Fruit fly (Drosophila melanogaster): ENCODE results near the gene Alr.

Alr gene

dm6 chrX:19750626-19751149, 2.6 kb downstream of the Alr start, which contains the start of gene Abcd3 (continued):
- TF ChIP-seq nom (GFP tag; optimal IDR thresholded peaks at IDR 0.05), result peak; percentile 73
- TF ChIP-seq sqz (GFP tag; optimal IDR thresholded peaks at IDR 0.05), result no peak
- no peak; the same call in 1 of the 2 replicates for TF ChIP-seq HLH3B (GFP tag; IDR thresholded peaks at IDR 0.05)
- no peak for TF ChIP-seq E2f1 (GFP tag; IDR thresholded peaks at IDR 0.05)
- no peak for TF ChIP-seq en (GFP tag; optimal IDR thresholded peaks at IDR 0.05)
- TF ChIP-seq CG32767 (GFP tag; IDR thresholded peaks at IDR 0.05), result peak; percentile 38; the same call in 1 of the 2 replicates
- TF ChIP-seq slp2 (GFP tag; optimal IDR thresholded peaks at IDR 0.05), result no peak
- TF ChIP-seq scrt (GFP tag; optimal IDR thresholded peaks at IDR 0.05), result peak; percentile 66
- no peak for TF ChIP-seq CG16863 (GFP tag; optimal IDR thresholded peaks at IDR 0.05)
- TF ChIP-seq CG2712 (tag; optimal IDR thresholded peaks at IDR 0.05), result peak; percentile 19
- peak; percentile 27; the same call in 1 of the 2 replicates for TF ChIP-seq slbo (GFP tag; IDR thresholded peaks at IDR 0.05)
- peak; percentile 74; the same call in 2 of the 3 replicates for TF ChIP-seq so (GFP tag; IDR thresholded peaks at IDR 0.05)
- TF ChIP-seq Atf-2 (GFP tag; optimal IDR thresholded peaks at IDR 0.05), result no peak
- TF ChIP-seq CG31224 (GFP tag; IDR thresholded peaks at IDR 0.05), result 0 out of 2 replicates have a peak, but pooled peaks have one; percentile 10
- peak; percentile 70 for TF ChIP-seq Sry-δ (GFP tag; optimal IDR thresholded peaks at IDR 0.05)
- TF ChIP-seq tx (GFP tag; optimal IDR thresholded peaks at IDR 0.05), result no peak
- TF ChIP-seq Max (GFP tag; optimal IDR thresholded peaks at IDR 0.05), result no peak
- TF ChIP-seq org-1 (GFP tag; optimal IDR thresholded peaks at IDR 0.05), result no peak
- peak; percentile 46 for TF ChIP-seq trem (tag; optimal IDR thresholded peaks at IDR 0.05)
- peak; percentile 18 for TF ChIP-seq CG8359 (GFP tag; optimal IDR thresholded peaks at IDR 0.05; ENCODE audit: borderline replicate concordance)
- TF ChIP-seq ems (GFP tag; optimal IDR thresholded peaks at IDR 0.05), result peak; percentile 31
- TF ChIP-seq CG11695 (GFP tag; IDR thresholded peaks at IDR 0.05), result no peak
- TF ChIP-seq CG10654 (GFP tag; optimal IDR thresholded peaks at IDR 0.05), result peak; percentile 9
- TF ChIP-seq CG15601 (tag; optimal IDR thresholded peaks at IDR 0.05), result no peak
- peak; percentile 7 for TF ChIP-seq CG4707 (GFP tag; optimal IDR thresholded peaks at IDR 0.05)
- no peak for TF ChIP-seq CG5245 (GFP tag; optimal IDR thresholded peaks at IDR 0.05)
- no peak for TF ChIP-seq CG30431 (GFP tag; optimal IDR thresholded peaks at IDR 0.05)
- TF ChIP-seq Meics (GFP tag; optimal IDR thresholded peaks at IDR 0.05), result peak; percentile 29
- peak; percentile 41; the same call in 2 of the 3 replicates for TF ChIP-seq zfh1 (GFP tag; IDR thresholded peaks at IDR 0.05)
- peak; percentile 58; the same call in 1 of the 2 replicates for TF ChIP-seq vvl (GFP tag; IDR thresholded peaks at IDR 0.05)
- peak; percentile 6 for TF ChIP-seq D19A (tag; optimal IDR thresholded peaks at IDR 0.05)
- 0 out of 3 replicates have a peak, but pooled peaks have one; percentile 26 for TF ChIP-seq otp (GFP tag; IDR thresholded peaks at IDR 0.05)
- TF ChIP-seq Lim3 (GFP tag; IDR thresholded peaks at IDR 0.05), result no peak
- TF ChIP-seq CG2129 (GFP tag; IDR thresholded peaks at IDR 0.05; ENCODE audit: partially characterized antibody), result no peak
- no peak for TF ChIP-seq Fer3 (tag; optimal IDR thresholded peaks at IDR 0.05)
- TF ChIP-seq CG6689 (GFP tag; IDR thresholded peaks at IDR 0.05), result no peak
- peak; percentile 66 for TF ChIP-seq CG18599 (GFP tag; optimal IDR thresholded peaks at IDR 0.05)
- TF ChIP-seq sna (GFP tag; IDR thresholded peaks at IDR 0.05; ENCODE audit: partially characterized antibody), result peak; percentile 62
- peak; percentile 65 for TF ChIP-seq kni (GFP tag; optimal IDR thresholded peaks at IDR 0.05)
- TF ChIP-seq hb (GFP tag; IDR thresholded peaks at IDR 0.05; ENCODE audit: partially characterized antibody), result peak; percentile 67; the same call in 2 of the 3 replicates
- TF ChIP-seq run (tag; optimal IDR thresholded peaks at IDR 0.05), result peak; percentile 2
- no peak for TF ChIP-seq NK7.1 (GFP tag; optimal IDR thresholded peaks at IDR 0.05)
- no peak for TF ChIP-seq CG10462 (GFP tag; optimal IDR thresholded peaks at IDR 0.05)
- TF ChIP-seq ara (GFP tag; IDR thresholded peaks at IDR 0.05), result peak; percentile 36; the same call in 1 of the 2 replicates
- peak; percentile 34 for TF ChIP-seq Hand (GFP tag; optimal IDR thresholded peaks at IDR 0.05)
- no peak for TF ChIP-seq ab (GFP tag; optimal IDR thresholded peaks at IDR 0.05)
- TF ChIP-seq HmgD (GFP tag; optimal IDR thresholded peaks at IDR 0.05), result peak; percentile 70
- no peak for TF ChIP-seq mam (GFP tag; optimal IDR thresholded peaks at IDR 0.05)
- peak; percentile 49 for TF ChIP-seq gro (GFP tag; optimal IDR thresholded peaks at IDR 0.05)
- TF ChIP-seq CG8944 (GFP tag; optimal IDR thresholded peaks at IDR 0.05), result no peak
- no peak for TF ChIP-seq CG30403 (GFP tag; optimal IDR thresholded peaks at IDR 0.05)
